Worm (Caenorhabditis elegans): ENCODE results near the gene F32D8.2.

The F32D8.2 gene

DNA sequence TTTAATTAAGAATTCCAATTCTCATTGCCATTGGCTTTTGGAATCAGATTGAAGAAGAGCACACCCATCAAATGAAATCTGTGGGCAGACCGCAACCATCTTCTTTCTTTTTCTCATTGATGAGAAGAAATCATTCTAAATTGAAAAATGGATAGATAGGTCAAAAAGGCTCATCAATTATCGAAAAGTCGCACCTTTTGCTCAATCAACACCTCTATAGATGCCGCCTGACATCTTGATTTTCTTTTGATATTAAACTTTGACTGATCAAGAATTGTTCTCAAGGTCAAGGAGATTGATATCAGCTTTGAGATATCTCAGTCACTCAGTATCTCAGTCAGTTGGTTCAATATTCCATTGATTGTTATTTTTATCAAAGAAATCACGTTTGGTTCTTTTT lies 26.4 kb downstream of the F32D8.2 start:
- TF ChIP-seq jun-1 (tag; optimal IDR thresholded peaks at IDR 0.05) (no peak), fkh-8 (tag; optimal IDR thresholded peaks at IDR 0.05) (no peak), nhr-71 (tag; optimal IDR thresholded peaks at IDR 0.05) (peak; percentile 51), lin-14 (GFP tag; optimal IDR thresholded peaks at IDR 0.05) (peak; percentile 44), fkh-4 (tag; optimal IDR thresholded peaks at IDR 0.05; ENCODE audit: borderline replicate concordance) (no peak), alr-1 (tag; optimal IDR thresholded peaks at IDR 0.05; ENCODE audit: borderline replicate concordance) (no peak), lsy-2 (tag; optimal IDR thresholded peaks at IDR 0.05) (peak in 1 of 2 experiments; percentile 26), hpl-2 (GFP tag; optimal IDR thresholded peaks at IDR 0.05) (no peak), ets-5 (GFP tag; IDR thresholded peaks at IDR 0.05) (no peak), xbp-1 (tag; optimal IDR thresholded peaks at IDR 0.05) (no peak), swsn-7 (tag; optimal IDR thresholded peaks at IDR 0.05) (no peak), unc-62 (GFP tag; optimal IDR thresholded peaks at IDR 0.05) (no peak), ztf-4 (tag; optimal IDR thresholded peaks at IDR 0.05) (no peak), irx-1 (tag; optimal IDR thresholded peaks at IDR 0.05) (no peak), lin-39 (tag; optimal IDR thresholded peaks at IDR 0.05) (peak; percentile 65), snpc-4 (tag; optimal IDR thresholded peaks at IDR 0.05) (no peak), F16B12.6 (tag; optimal IDR thresholded peaks at IDR 0.05) (no peak), Y116A8C.19 (tag; optimal IDR thresholded peaks at IDR 0.05; ENCODE audit: borderline replicate concordance) (no peak), skn-1 (tag; optimal IDR thresholded peaks at IDR 0.05) (no peak), dpl-1 (GFP tag; optimal IDR thresholded peaks at IDR 0.05) (no peak), sox-4 (tag; optimal IDR thresholded peaks at IDR 0.05) (no peak), zag-1 (tag; optimal IDR thresholded peaks at IDR 0.05) (no peak), pag-3 (tag; optimal IDR thresholded peaks at IDR 0.05; ENCODE audit: borderline replicate concordance, insufficient read depth) (peak; percentile 5), ceh-90 (tag; optimal IDR thresholded peaks at IDR 0.05) (no peak), rnt-1 (tag; optimal IDR thresholded peaks at IDR 0.05) (peak; percentile 49), efl-3 (GFP tag; optimal IDR thresholded peaks at IDR 0.05) (no peak), mdl-1 (tag; optimal IDR thresholded peaks at IDR 0.05) (no peak), lin-13 (GFP tag; optimal IDR thresholded peaks at IDR 0.05) (no peak), aha-1 (tag; optimal IDR thresholded peaks at IDR 0.05) (no peak), elt-3 (tag; optimal IDR thresholded peaks at IDR 0.05) (no peak), mab-9 (GFP tag; IDR thresholded peaks at IDR 0.05) (no peak), blmp-1 (tag; optimal IDR thresholded peaks at IDR 0.05) (no peak)

DNA sequence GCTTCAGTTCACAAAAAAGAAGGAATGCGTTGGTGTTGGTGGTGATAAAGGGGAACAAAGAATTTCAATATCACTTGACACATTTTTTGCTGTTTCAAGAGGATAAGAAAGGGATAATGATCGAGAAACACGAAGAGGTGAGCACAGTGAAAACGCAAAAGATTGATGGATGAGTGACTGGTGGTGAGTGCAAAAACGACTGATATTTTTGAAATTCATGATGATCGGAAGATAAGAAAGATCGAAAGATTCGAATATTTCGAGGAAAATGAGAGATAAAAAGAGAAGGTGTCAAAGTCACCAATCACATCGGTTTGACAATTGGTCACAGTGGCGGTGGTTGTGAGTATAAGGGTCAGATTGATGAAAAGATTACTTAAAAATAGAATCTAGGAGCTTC lies 32.3 kb downstream of the F32D8.2 start:
- TF ChIP-seq ceh-63 (GFP tag; optimal IDR thresholded peaks at IDR 0.05) (no peak), elt-3 (tag; optimal IDR thresholded peaks at IDR 0.05) (no peak), skn-1 (tag; optimal IDR thresholded peaks at IDR 0.05) (no peak), nhr-71 (tag; optimal IDR thresholded peaks at IDR 0.05) (peak; percentile 53), rnt-1 (tag; optimal IDR thresholded peaks at IDR 0.05) (peak; percentile 44), nhr-20 (tag; optimal IDR thresholded peaks at IDR 0.05) (peak; percentile 19), zag-1 (tag; optimal IDR thresholded peaks at IDR 0.05) (no peak), lsy-2 (tag; optimal IDR thresholded peaks at IDR 0.05) (peak in 1 of 2 experiments; percentile 36), ceh-88 (GFP tag; IDR thresholded peaks at IDR 0.05) (no peak), lin-14 (GFP tag; optimal IDR thresholded peaks at IDR 0.05) (peak; percentile 54), F16B12.6 (tag; optimal IDR thresholded peaks at IDR 0.05) (no peak)

- no peak for TF ChIP-seq sup-37 (GFP tag; optimal IDR thresholded peaks at IDR 0.05)
- no peak for TF ChIP-seq unc-30 (tag; optimal IDR thresholded peaks at IDR 0.05)
- no peak for TF ChIP-seq nhr-76 (tag; optimal IDR thresholded peaks at IDR 0.05)
- TF ChIP-seq unc-86 (tag; optimal IDR thresholded peaks at IDR 0.05), result no peak
- TF ChIP-seq Y116A8C.19 (tag; optimal IDR thresholded peaks at IDR 0.05; ENCODE audit: borderline replicate concordance), result no peak
- no peak for TF ChIP-seq nhr-12 (tag; optimal IDR thresholded peaks at IDR 0.05)
- no peak for TF ChIP-seq aly-2 (tag; optimal IDR thresholded peaks at IDR 0.05)
- no peak for TF ChIP-seq zag-1 (tag; optimal IDR thresholded peaks at IDR 0.05)
- no peak for TF ChIP-seq ces-1 (GFP tag; optimal IDR thresholded peaks at IDR 0.05)
- no peak for TF ChIP-seq zip-4 (GFP tag; optimal IDR thresholded peaks at IDR 0.05)
Measured at ce11 chrV:10918373-10918772, 34.8 kb downstream of the F32D8.2 start, which contains the start of gene F58B4.2. F58B4.2 (minus strand) TSS chrV:10918473.
